Worm (Caenorhabditis elegans): ENCODE results near the gene dgn-2.

- TF ChIP-seq nhr-12 (tag; optimal IDR thresholded peaks at IDR 0.05) (no peak), ama-1 (optimal IDR thresholded peaks at IDR 0.05) (no peak), snpc-4 (tag; optimal IDR thresholded peaks at IDR 0.05) (no peak), elt-3 (tag; optimal IDR thresholded peaks at IDR 0.05) (no peak), alr-1 (tag; optimal IDR thresholded peaks at IDR 0.05) (no peak), unc-39 (tag; optimal IDR thresholded peaks at IDR 0.05) (no peak), elt-1 (tag; optimal IDR thresholded peaks at IDR 0.05) (no peak), unc-55 (GFP tag; optimal IDR thresholded peaks at IDR 0.05) (no peak), egl-27 (tag; optimal IDR thresholded peaks at IDR 0.05) (no peak), mdl-1 (tag; optimal IDR thresholded peaks at IDR 0.05) (no peak), nhr-77 (tag; optimal IDR thresholded peaks at IDR 0.05) (no peak), F13H6.1 (tag; optimal IDR thresholded peaks at IDR 0.05) (no peak)
These were observed 3.5 kb upstream of the dgn-2 start, which contains the start of gene F56C3.7 for ce11 chrX:1370736-1371281.
